Fruit fly (Drosophila melanogaster): ENCODE data around the gene CG42634.

DNA sequence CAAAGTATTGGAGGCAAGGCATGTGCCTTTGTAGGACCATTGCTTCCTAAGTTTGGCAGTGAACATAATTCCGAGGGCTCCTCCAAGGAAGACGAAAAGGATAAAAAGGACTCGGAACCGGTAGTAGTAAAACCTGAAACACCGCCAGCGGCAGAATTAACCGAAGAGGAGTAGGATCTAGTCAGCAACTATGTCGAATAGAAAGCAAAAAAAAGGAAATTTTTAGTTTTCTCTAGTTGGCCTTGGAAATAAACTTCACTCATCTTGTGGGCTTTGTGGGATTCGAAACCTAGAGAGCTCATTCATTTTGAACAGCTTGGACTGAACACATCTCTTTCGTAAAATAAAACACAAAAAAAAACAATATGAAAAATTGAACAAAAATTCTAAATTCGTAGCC is 918 bp downstream of the CG42634 start, which contains the start of gene CG31740:
- TF ChIP-seq gl (tag; optimal IDR thresholded peaks at IDR 0.05) (no peak), Pif1B (GFP tag; optimal IDR thresholded peaks at IDR 0.05) (no peak), CG14655 (GFP tag; optimal IDR thresholded peaks at IDR 0.05) (no peak), CG17806 (tag; optimal IDR thresholded peaks at IDR 0.05) (no peak), EcR (GFP tag; optimal IDR thresholded peaks at IDR 0.05) (no peak), CG10348 (GFP tag; IDR thresholded peaks at IDR 0.05) (no peak), CG15710 (tag; optimal IDR thresholded peaks at IDR 0.05) (no peak), Ets98B (GFP tag; IDR thresholded peaks at IDR 0.05) (no peak), CG9948 (tag; optimal IDR thresholded peaks at IDR 0.05) (no peak), CG32121 (GFP tag; IDR thresholded peaks at IDR 0.05) (no peak), CG4496 (GFP tag; IDR thresholded peaks at IDR 0.05) (no peak), CG8301 (tag; optimal IDR thresholded peaks at IDR 0.05) (no peak), CG13204 (GFP tag; optimal IDR thresholded peaks at IDR 0.05) (no peak), CG8159 (tag; optimal IDR thresholded peaks at IDR 0.05) (no peak)
